Fruit fly (Drosophila melanogaster) whole organism, prepupa: ENCODE results near the gene Ssl2.

Source experiments
- Blimp-1 ChIP-seq: fragments of 200-800 bp; sonication (Bioruptor generic); optimal IDR thresholded peaks from 3 replicates; lab custom pipeline; 2017; ENCODE audit warnings: missing biosample characterization, missing genetic modification characterization, mild to moderate bottlenecking, moderate library complexity, missing genetic modification reagents
- CG10631 ChIP-seq: fragments of 200-800 bp; sonication (Bioruptor generic); optimal IDR thresholded peaks from 2 replicates; lab custom pipeline; 2016; ENCODE audit warnings: missing biosample characterization, missing genetic modification characterization
- CG11294 ChIP-seq: fragments of 200-800 bp; sonication (Bioruptor generic); IDR thresholded peaks from 2 replicates; pipeline ENCODE4 v1.3.6; 2022; ENCODE audit warnings: missing biosample characterization, missing genetic modification characterization
- CG11902 ChIP-seq: fragments of 200-800 bp; sonication (Bioruptor generic); optimal IDR thresholded peaks from 3 replicates; lab custom pipeline; 2016; ENCODE audit warnings: missing biosample characterization, missing genetic modification characterization
- CG1621 ChIP-seq: fragments of 200-800 bp; sonication (Bioruptor generic); optimal IDR thresholded peaks from 3 replicates; lab custom pipeline; 2018; ENCODE audit warnings: missing biosample characterization, mild to moderate bottlenecking, missing genetic modification characterization
- CG3032 ChIP-seq: fragments of 200-800 bp; optimal IDR thresholded peaks from 2 replicates; lab custom pipeline; 2019; ENCODE audit warnings: missing biosample characterization, mild to moderate bottlenecking, missing genetic modification characterization, moderate library complexity
- CG31627 ChIP-seq: fragments of 200-800 bp; sonication (Bioruptor generic); optimal IDR thresholded peaks from 3 replicates; lab custom pipeline; 2016; ENCODE audit warnings: missing biosample characterization, missing genetic modification characterization
- CG32006 ChIP-seq: fragments of 200-800 bp; sonication (Bioruptor generic); optimal IDR thresholded peaks from 3 replicates; lab custom pipeline; 2017; ENCODE audit warnings: missing biosample characterization, mild to moderate bottlenecking, missing genetic modification characterization
- CG34406 ChIP-seq: fragments of 200-800 bp; sonication (Bioruptor generic); optimal IDR thresholded peaks from 3 replicates; lab custom pipeline; 2016; ENCODE audit warnings: missing biosample characterization, missing genetic modification characterization
- CG3919 ChIP-seq: fragments of 200-800 bp; sonication (Bioruptor generic); optimal IDR thresholded peaks from 3 replicates; lab custom pipeline; 2016; ENCODE audit warnings: missing biosample characterization, missing genetic modification characterization
- CG6163 ChIP-seq: fragments of 200-800 bp; sonication (Bioruptor generic); IDR thresholded peaks from 3 replicates; pipeline ENCODE4 v1.3.6; 2022; ENCODE audit warnings: missing biosample characterization, missing genetic modification characterization
- CG6792 ChIP-seq: fragments of 200-800 bp; sonication (Bioruptor generic); optimal IDR thresholded peaks from 3 replicates; lab custom pipeline; 2016; ENCODE audit warnings: missing biosample characterization, missing genetic modification characterization
- CG6808 ChIP-seq: fragments of 200-800 bp; sonication (Bioruptor generic); optimal IDR thresholded peaks from 3 replicates; lab custom pipeline; 2017; ENCODE audit warnings: missing biosample characterization, missing genetic modification characterization, mild to moderate bottlenecking, moderate library complexity, missing genetic modification reagents
- CG6854 ChIP-seq: fragments of 200-800 bp; sonication (Bioruptor generic); optimal IDR thresholded peaks from 2 replicates; lab custom pipeline; 2017; ENCODE audit warnings: missing biosample characterization, mild to moderate bottlenecking, missing genetic modification characterization
- CG8119 ChIP-seq: fragments of 200-800 bp; sonication (Bioruptor generic); IDR thresholded peaks from 3 replicates; pipeline ENCODE4 v1.3.6; 2022; ENCODE audit warnings: missing biosample characterization, missing genetic modification characterization
- CG8319 ChIP-seq: fragments of 200-800 bp; sonication (Bioruptor generic); optimal IDR thresholded peaks from 3 replicates; lab custom pipeline; 2016; ENCODE audit warnings: missing biosample characterization, missing genetic modification characterization
- CG9139 ChIP-seq: fragments of 200-800 bp; sonication (Bioruptor generic); optimal IDR thresholded peaks from 3 replicates; lab custom pipeline; 2017; ENCODE audit warnings: missing biosample characterization, mild to moderate bottlenecking, missing genetic modification characterization
- Eip75B ChIP-seq: fragments of 200-800 bp; sonication (Bioruptor generic); optimal IDR thresholded peaks from 3 replicates; lab custom pipeline; 2016; ENCODE audit warnings: missing biosample characterization, missing genetic modification characterization
- Eip78C ChIP-seq: fragments of 200-800 bp; sonication (Bioruptor generic); peaks from one replicate; lab custom pipeline; 2016; ENCODE audit warnings: missing biosample characterization, missing genetic modification characterization
- Eip93F ChIP-seq: fragments of 200-800 bp; sonication (Bioruptor generic); optimal IDR thresholded peaks from 2 replicates; lab custom pipeline; 2016; ENCODE audit warnings: missing biosample characterization, mild to moderate bottlenecking, missing genetic modification characterization
- Ets21C ChIP-seq: fragments of 200-800 bp; sonication (Bioruptor generic); optimal IDR thresholded peaks from 3 replicates; lab custom pipeline; 2016; ENCODE audit warnings: missing biosample characterization, missing genetic modification characterization
- Ets96B ChIP-seq: fragments of 200-800 bp; optimal IDR thresholded peaks from 2 replicates; lab custom pipeline; 2019; ENCODE audit warnings: missing biosample characterization, mild to moderate bottlenecking, missing genetic modification characterization, moderate library complexity
- Gug ChIP-seq: fragments of 200-800 bp; sonication (Bioruptor generic); IDR thresholded peaks from 2 replicates; pipeline ENCODE4 v1.3.6; 2022; ENCODE audit warnings: missing biosample characterization, missing genetic modification characterization
- Hr38 ChIP-seq: sonication (Bioruptor generic); optimal IDR thresholded peaks from 2 replicates; lab custom pipeline; 2016; ENCODE audit warnings: missing biosample characterization, missing genetic modification characterization
- Hr39 ChIP-seq: fragments of 200-800 bp; sonication (Bioruptor generic); optimal IDR thresholded peaks from 2 replicates; lab custom pipeline; 2016; ENCODE audit warnings: missing biosample characterization, missing genetic modification characterization
- Hr4 ChIP-seq: fragments of 200-800 bp; sonication (Bioruptor generic); optimal IDR thresholded peaks from 3 replicates; lab custom pipeline; 2016; ENCODE audit warnings: missing biosample characterization, missing genetic modification characterization
- Lpt ChIP-seq: fragments of 200-800 bp; sonication (Bioruptor generic); optimal IDR thresholded peaks from 3 replicates; lab custom pipeline; 2016; ENCODE audit warnings: missing biosample characterization, missing genetic modification characterization
- Sox14 ChIP-seq: fragments of 200-800 bp; sonication (Bioruptor generic); optimal IDR thresholded peaks from 3 replicates; lab custom pipeline; 2016; ENCODE audit warnings: missing biosample characterization, missing genetic modification characterization
- achi ChIP-seq: fragments of 200-800 bp; sonication (Bioruptor generic); optimal IDR thresholded peaks from 3 replicates; lab custom pipeline; 2016; ENCODE audit warnings: missing biosample characterization, missing genetic modification characterization
- acj6 ChIP-seq: fragments of 200-800 bp; sonication (Bioruptor generic); optimal IDR thresholded peaks from 3 replicates; lab custom pipeline; 2016; ENCODE audit warnings: missing biosample characterization, missing genetic modification characterization
- cyc ChIP-seq: fragments of 200-800 bp; sonication (Bioruptor generic); optimal IDR thresholded peaks from 3 replicates; lab custom pipeline; 2016; ENCODE audit warnings: missing biosample characterization, missing genetic modification characterization
- dac ChIP-seq: fragments of 200-800 bp; sonication (Bioruptor generic); optimal IDR thresholded peaks from 2 replicates; lab custom pipeline; 2017; ENCODE audit warnings: missing biosample characterization, mild to moderate bottlenecking, missing genetic modification characterization
- dsx ChIP-seq: fragments of 200-800 bp; optimal IDR thresholded peaks from 3 replicates; lab custom pipeline; 2019; ENCODE audit warnings: missing biosample characterization, mild to moderate bottlenecking, missing genetic modification characterization, moderate library complexity; ENCODE audit not compliant: poor library complexity, severe bottlenecking
- eg ChIP-seq: fragments of 200-800 bp; sonication (Bioruptor generic); IDR thresholded peaks from 3 replicates; pipeline ENCODE4 v1.3.6; 2022; ENCODE audit warnings: missing biosample characterization, missing genetic modification characterization
- esn ChIP-seq: fragments of 200-800 bp; sonication (Bioruptor generic); optimal IDR thresholded peaks from 2 replicates; lab custom pipeline; 2016; ENCODE audit warnings: missing biosample characterization, mild to moderate bottlenecking, missing genetic modification characterization, moderate library complexity
- fd85E ChIP-seq: fragments of 200-800 bp; sonication (Bioruptor generic); optimal IDR thresholded peaks from 3 replicates; lab custom pipeline; 2016; ENCODE audit warnings: missing biosample characterization, missing genetic modification characterization
- fkh ChIP-seq: fragments of 200-800 bp; sonication (Bioruptor generic); optimal IDR thresholded peaks from 3 replicates; lab custom pipeline; 2017; ENCODE audit warnings: missing biosample characterization, mild to moderate bottlenecking, missing genetic modification characterization, moderate library complexity
- lz ChIP-seq: fragments of 200-800 bp; sonication (Bioruptor generic); optimal IDR thresholded peaks from 3 replicates; lab custom pipeline; 2016; ENCODE audit warnings: missing biosample characterization, missing genetic modification characterization
- pdm3 ChIP-seq: fragments of 200-800 bp; sonication (Bioruptor generic); optimal IDR thresholded peaks from 3 replicates; lab custom pipeline; 2016; ENCODE audit warnings: missing biosample characterization, missing genetic modification characterization
- salr ChIP-seq, 2 experiments: fragments of 200-800 bp; sonication (Bioruptor generic); optimal IDR thresholded peaks; 3 replicates each; lab custom pipeline; 2016 to 2018; ENCODE audit warnings: missing biosample characterization in 2 of 2, missing genetic modification characterization in 2 of 2, mild to moderate bottlenecking in 1 of 2
- spab ChIP-seq: fragments of 200-800 bp; sonication (Bioruptor generic); optimal IDR thresholded peaks from 2 replicates; lab custom pipeline; 2017; ENCODE audit warnings: missing biosample characterization, mild to moderate bottlenecking, missing genetic modification characterization, missing genetic modification reagents
- svp ChIP-seq: fragments of 200-800 bp; sonication (Bioruptor generic); peaks from one replicate; lab custom pipeline; 2016; ENCODE audit warnings: missing biosample characterization, missing genetic modification characterization
- topi ChIP-seq: fragments of 200-800 bp; sonication (Bioruptor generic); optimal IDR thresholded peaks from 3 replicates; lab custom pipeline; 2016; ENCODE audit warnings: missing biosample characterization, missing genetic modification characterization
- vri ChIP-seq: fragments of 200-800 bp; sonication (Bioruptor generic); optimal IDR thresholded peaks from 3 replicates; lab custom pipeline; 2016; ENCODE audit warnings: missing biosample characterization, mild to moderate bottlenecking, missing genetic modification characterization

The Ssl2 gene

DNA sequence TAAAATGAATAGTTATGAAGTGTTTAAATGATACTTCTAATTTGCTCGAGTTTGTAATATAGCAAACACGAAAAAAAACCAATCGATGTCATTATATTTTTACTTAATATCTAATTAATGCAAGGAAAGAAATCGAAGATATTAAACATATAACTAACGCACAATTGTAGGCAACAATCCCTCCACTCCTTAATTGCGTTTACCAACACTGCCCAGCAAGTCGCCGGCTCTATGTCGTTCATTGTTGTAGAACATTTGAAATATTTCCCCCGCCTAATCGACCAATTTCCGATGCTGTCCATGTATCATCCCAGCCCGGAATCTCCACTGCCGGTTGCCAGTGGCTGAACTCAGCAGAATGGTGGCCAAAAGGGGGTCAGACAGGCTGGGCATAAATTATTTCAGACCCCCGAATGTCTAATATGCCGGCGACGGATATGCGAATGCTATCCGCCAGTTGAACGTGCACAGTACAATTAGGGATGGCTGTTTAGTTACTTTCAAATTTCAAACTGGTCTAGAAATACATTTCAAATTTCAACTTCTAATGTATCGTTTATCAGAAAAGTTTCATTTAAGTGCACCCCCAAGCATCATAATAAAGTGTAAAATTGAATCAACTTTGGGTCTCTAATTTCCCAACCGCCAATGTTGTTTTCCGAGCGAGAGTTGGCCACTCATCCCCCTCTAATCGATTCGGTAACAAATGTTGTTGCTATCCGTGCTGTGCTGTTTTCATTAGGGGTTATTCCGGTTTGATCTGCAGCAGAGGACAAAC, 36.2 kb upstream of the Ssl2 start (continued):
- peak; percentile 14 for TF ChIP-seq CG31627 (GFP tag; lab: Kevin White, UChicago)
- TF ChIP-seq eg (GFP tag; lab: Robert Waterston, UW): peak; percentile 49; the same call in 1 of the 3 replicates
- no peak for TF ChIP-seq dsx (GFP tag; lab: Kevin White, UChicago)
- no peak for TF ChIP-seq fd85E (GFP tag; lab: Kevin White, UChicago)
- peak; percentile 35; the same call in 1 of the 3 replicates for TF ChIP-seq CG8119 (GFP tag; lab: Robert Waterston, UW)
- no peak for TF ChIP-seq Ets21C (GFP tag; lab: Kevin White, UChicago)

dm6 chr3R:29067091-29067490, 34.6 kb upstream of the Ssl2 start:
- peak; percentile 59 for TF ChIP-seq svp
- peak; percentile 21 for TF ChIP-seq Eip78C (GFP tag; lab: Kevin White, UChicago)
- TF ChIP-seq CG11294 (GFP tag; lab: Robert Waterston, UW): no peak
- TF ChIP-seq vri (GFP tag; lab: Kevin White, UChicago): peak; percentile 81
- no peak for TF ChIP-seq Hr4 (GFP tag; lab: Kevin White, UChicago)
- TF ChIP-seq CG1621 (tag; lab: Kevin White, UChicago): no peak
- TF ChIP-seq Eip93F (GFP tag; lab: Kevin White, UChicago): peak; percentile 47
- no peak for TF ChIP-seq spab (GFP tag; lab: Kevin White, UChicago)
- TF ChIP-seq CG8319 (GFP tag; lab: Kevin White, UChicago): no peak
- TF ChIP-seq Sox14 (GFP tag; lab: Kevin White, UChicago): peak; percentile 8

DNA sequence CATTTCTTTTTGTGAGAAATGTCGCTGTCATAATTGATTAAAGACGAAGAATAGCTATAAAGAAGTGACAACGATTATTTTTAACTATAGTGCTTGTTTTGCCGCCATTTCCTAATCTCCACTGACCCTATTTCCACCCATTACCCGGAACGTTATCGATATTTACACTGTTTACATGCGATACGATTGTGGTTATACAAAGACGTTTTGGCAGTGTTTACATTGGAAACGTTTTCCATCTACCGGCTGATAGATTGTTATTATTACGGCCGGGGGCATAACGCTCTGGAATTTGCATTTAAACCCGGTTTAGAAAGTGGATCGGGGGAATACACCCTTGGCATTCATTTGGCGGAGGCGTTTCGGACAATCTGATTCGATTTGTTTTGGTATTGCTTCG, 33.8 kb upstream of the Ssl2 start:
- TF ChIP-seq CG1621 (tag; lab: Kevin White, UChicago) (no peak), salr (GFP tag; optimal IDR thresholded peaks at IDR 0.05; lab: Kevin White, UChicago) (no peak), achi (no peak), fkh (peak; percentile 83), CG6854 (GFP tag; lab: Kevin White, UChicago) (no peak), Lpt (GFP tag; lab: Kevin White, UChicago) (no peak)
- TF ChIP-seq, all 60 proteins: peak for 1

DNA sequence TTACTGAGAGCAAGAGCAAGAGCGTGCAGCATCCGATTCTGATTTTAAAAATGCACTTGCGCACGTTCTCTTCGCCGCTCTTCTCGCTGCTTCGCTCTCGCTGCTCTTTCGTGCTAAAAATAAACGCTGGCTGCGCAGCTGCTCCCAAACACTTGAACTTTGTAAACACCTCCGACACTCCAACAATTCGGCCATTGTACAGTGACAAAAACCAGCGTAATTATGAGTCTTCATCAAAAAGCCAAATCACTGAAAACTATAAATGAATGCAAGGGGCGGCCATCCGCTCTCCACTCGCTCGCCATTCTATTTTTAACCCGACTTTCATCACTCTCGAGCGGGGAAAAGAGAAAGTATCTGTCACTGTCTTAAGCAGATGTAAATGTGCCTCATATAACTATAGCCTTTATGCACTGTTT, 32.2 kb upstream of the Ssl2 start:
- TF ChIP-seq CG9139 (GFP tag; lab: Kevin White, UChicago): peak; percentile 29
- peak; percentile 33 for TF ChIP-seq Ets96B
- no peak for TF ChIP-seq fd85E (GFP tag; lab: Kevin White, UChicago)
- TF ChIP-seq topi: peak; percentile 62
- peak; percentile 0 for TF ChIP-seq CG6808
- peak; percentile 85 for TF ChIP-seq Eip78C (GFP tag; lab: Kevin White, UChicago)
- peak; percentile 31 for TF ChIP-seq lz
- TF ChIP-seq achi: peak; percentile 40
- TF ChIP-seq vri (GFP tag; lab: Kevin White, UChicago): peak; percentile 44
- TF ChIP-seq CG31627 (GFP tag; lab: Kevin White, UChicago): peak; percentile 24
- peak; percentile 54 for TF ChIP-seq Eip75B
- peak; percentile 22 for TF ChIP-seq acj6 (GFP tag; lab: Kevin White, UChicago)
- peak; percentile 10 for TF ChIP-seq CG6854 (GFP tag; lab: Kevin White, UChicago)
- TF ChIP-seq CG6163 (GFP tag; lab: Robert Waterston, UW): no peak
- peak; percentile 24 for TF ChIP-seq cyc (GFP tag; lab: Kevin White, UChicago)
- TF ChIP-seq CG10631 (GFP tag; lab: Kevin White, UChicago): peak; percentile 18
- peak; percentile 60 for TF ChIP-seq Blimp-1 (GFP tag; lab: Kevin White, UChicago)
- peak; percentile 15 for TF ChIP-seq pdm3
- peak; percentile 8 for TF ChIP-seq CG3032 (tag; lab: Kevin White, UChicago)
- no peak for TF ChIP-seq fkh
- TF ChIP-seq Hr38 (GFP tag; lab: Kevin White, UChicago): no peak
- peak; percentile 29 for TF ChIP-seq dac (GFP tag; lab: Kevin White, UChicago)
- TF ChIP-seq CG32006 (GFP tag; lab: Kevin White, UChicago): peak; percentile 52
- TF ChIP-seq CG8319 (GFP tag; lab: Kevin White, UChicago): peak; percentile 26
- no peak for TF ChIP-seq CG11902
- peak; percentile 35 for TF ChIP-seq CG6792 (GFP tag; lab: Kevin White, UChicago)
- TF ChIP-seq Gug: no peak
- peak; percentile 28 for TF ChIP-seq Hr39 (GFP tag; lab: Kevin White, UChicago)
- TF ChIP-seq CG3919: peak; percentile 55
- TF ChIP-seq CG34406 (GFP tag; lab: Kevin White, UChicago): peak; percentile 26
- peak; percentile 44 for TF ChIP-seq esn (GFP tag; lab: Kevin White, UChicago)
